Worm (Caenorhabditis elegans) whole organism, early embryonic: ENCODE results near the gene mcp-1.

Experiments
- aly-1 ChIP-seq: sonication (generic microtip); optimal IDR thresholded peaks from 2 replicates; lab custom pipeline; 2016; ENCODE audit warnings: missing genetic modification characterization, missing compliant biosample characterization
- ama-1 ChIP-seq: fragments of 150-350 bp; optimal IDR thresholded peaks from 2 replicates; lab custom pipeline; 2014
- ceh-13 ChIP-seq: fragments of 200-800 bp; sonication (Bioruptor generic); optimal IDR thresholded peaks from 2 replicates; lab custom pipeline; 2018; ENCODE audit warnings: mild to moderate bottlenecking, missing genetic modification characterization, missing compliant biosample characterization
- ceh-36 ChIP-seq: sonication (generic microtip); optimal IDR thresholded peaks from 2 replicates; lab custom pipeline; 2016; ENCODE audit warnings: missing genetic modification characterization, inconsistent platforms, missing compliant biosample characterization
- ets-7 ChIP-seq: sonication (generic microtip); optimal IDR thresholded peaks from 2 replicates; lab custom pipeline; 2016; ENCODE audit warnings: missing genotype, missing genetic modification characterization, missing compliant biosample characterization
- flt-1 ChIP-seq: fragments of 200-800 bp; sonication (Bioruptor generic); IDR thresholded peaks from 2 replicates; pipeline ENCODE4 v1.3.6; 2022; ENCODE audit warnings: missing genetic modification characterization, missing compliant biosample characterization
- hmg-4 ChIP-seq: fragments of 200-800 bp; sonication (Bioruptor generic); optimal IDR thresholded peaks from 2 replicates; lab custom pipeline; 2018; ENCODE audit warnings: mild to moderate bottlenecking, missing genetic modification characterization, missing compliant biosample characterization
- hnd-1 ChIP-seq: sonication (generic microtip); optimal IDR thresholded peaks from 2 replicates; lab custom pipeline; 2016; ENCODE audit warnings: missing genetic modification characterization, missing compliant biosample characterization
- pes-1 ChIP-seq: fragments of 200-800 bp; sonication (Bioruptor generic); IDR thresholded peaks from 2 replicates; pipeline ENCODE4 v1.3.6; 2022; ENCODE audit warnings: missing genetic modification reagents, missing genetic modification characterization, missing compliant biosample characterization
- scrt-1 ChIP-seq: fragments of 200-800 bp; sonication (Bioruptor generic); IDR thresholded peaks from 2 replicates; pipeline ENCODE4 v1.3.6; 2022; ENCODE audit warnings: missing genetic modification characterization, missing compliant biosample characterization
- tbx-11 ChIP-seq: fragments of 200-800 bp; sonication (Bioruptor generic); IDR thresholded peaks from 2 replicates; pipeline ENCODE4 v1.3.6; 2022; ENCODE audit warnings: missing genetic modification characterization, missing compliant biosample characterization
- tra-4 ChIP-seq: sonication (generic microtip); optimal IDR thresholded peaks from 2 replicates; lab custom pipeline; 2017; ENCODE audit warnings: missing genetic modification characterization, missing compliant biosample characterization

- TF ChIP-seq flt-1 (GFP tag; lab: Robert Waterston, UW) (no peak), ceh-13 (GFP tag; lab: Kevin White, UChicago) (no peak), ceh-36 (tag; lab: Kevin White, UChicago) (no peak), scrt-1 (no peak), ama-1 (lab: Kevin White, UChicago) (no peak), hnd-1 (tag; lab: Kevin White, UChicago) (no peak), aly-1 (tag; lab: Kevin White, UChicago) (no peak), hmg-4 (GFP tag; lab: Kevin White, UChicago) (no peak), tbx-11 (no peak), pes-1 (no peak), tra-4 (tag; lab: Kevin White, UChicago) (no peak), ets-7 (no peak)
These were observed 24.9 kb upstream of the mcp-1 start, which contains the start of the genes M03F8.5 and M03F8.7 for ce11 chrV:5936691-5937090.
